Worm (Caenorhabditis elegans) whole organism, mixed stage, embryonic: ENCODE measurements around the gene srw-109.
A peak's percentile ranks its signal among the peaks of the same experiment; 100 is the strongest.

Source experiments
- M03D4.4 ChIP-seq: sonication (generic microtip); optimal IDR thresholded peaks from 2 replicates; lab custom pipeline; 2017; ENCODE audit warnings: mild to moderate bottlenecking, missing genetic modification characterization, missing compliant biosample characterization
- bed-3 ChIP-seq: fragments of 200-800 bp; sonication (Bioruptor generic); optimal IDR thresholded peaks from 3 replicates; lab custom pipeline; 2018; ENCODE audit warnings: mild to moderate bottlenecking, missing genetic modification characterization, moderate library complexity, missing compliant biosample characterization
- blmp-1 ChIP-seq: fragments of 150-350 bp; optimal IDR thresholded peaks from 2 replicates; lab custom pipeline; 2014; ENCODE audit warnings: missing biosample characterization, missing genetic modification characterization
- ceh-39 ChIP-seq: fragments of 150-350 bp; optimal IDR thresholded peaks from 2 replicates; lab custom pipeline; 2014; ENCODE audit warnings: missing biosample characterization, missing genetic modification characterization
- ceh-43 ChIP-seq: fragments of 200-800 bp; sonication (Bioruptor generic); optimal IDR thresholded peaks from 2 replicates; lab custom pipeline; 2018; ENCODE audit warnings: mild to moderate bottlenecking, missing genetic modification characterization, moderate library complexity, missing compliant biosample characterization
- ces-1 ChIP-seq: fragments of 150-350 bp; optimal IDR thresholded peaks from 2 replicates; lab custom pipeline; 2014; ENCODE audit warnings: missing biosample characterization, missing genetic modification reagents, missing genetic modification characterization
- cnd-1 ChIP-seq: fragments of 200-800 bp; sonication (Bioruptor generic); optimal IDR thresholded peaks from 2 replicates; lab custom pipeline; 2018; ENCODE audit warnings: mild to moderate bottlenecking, missing genetic modification characterization, missing compliant biosample characterization
- drap-1 ChIP-seq: fragments of 200-800 bp; sonication (Bioruptor generic); optimal IDR thresholded peaks from 3 replicates; lab custom pipeline; 2018; ENCODE audit warnings: mild to moderate bottlenecking, missing genetic modification characterization, missing compliant biosample characterization
- elt-1 ChIP-seq: sonication (generic microtip); optimal IDR thresholded peaks from 2 replicates; lab custom pipeline; 2017; ENCODE audit warnings: missing genetic modification characterization, mild to moderate bottlenecking, missing compliant biosample characterization, antibody characterized with exemption, moderate library complexity, borderline replicate concordance; ENCODE audit not compliant: insufficient read depth
- elt-3 ChIP-seq: fragments of 150-350 bp; optimal IDR thresholded peaks from 2 replicates; lab custom pipeline; 2014; ENCODE audit warnings: missing biosample characterization, missing genetic modification characterization
- flh-1 ChIP-seq: fragments of 200-800 bp; sonication (Bioruptor generic); optimal IDR thresholded peaks from 2 replicates; lab custom pipeline; 2018; ENCODE audit warnings: mild to moderate bottlenecking, missing genetic modification characterization, moderate library complexity, missing compliant biosample characterization
- ham-2 ChIP-seq: fragments of 200-800 bp; sonication (Bioruptor generic); optimal IDR thresholded peaks from 2 replicates; lab custom pipeline; 2018; ENCODE audit warnings: mild to moderate bottlenecking, missing genetic modification characterization, missing compliant biosample characterization
- lin-13 ChIP-seq: fragments of 150-350 bp; optimal IDR thresholded peaks from 2 replicates; lab custom pipeline; 2014; ENCODE audit warnings: missing biosample characterization, missing genetic modification characterization
- lin-32 ChIP-seq: fragments of 200-800 bp; sonication (Bioruptor generic); optimal IDR thresholded peaks from 2 replicates; lab custom pipeline; 2018; ENCODE audit warnings: mild to moderate bottlenecking, missing genetic modification characterization, missing compliant biosample characterization
- lsy-2 ChIP-seq: fragments of 150-350 bp; optimal IDR thresholded peaks from 2 replicates; lab custom pipeline; 2014; ENCODE audit warnings: missing biosample characterization, missing genetic modification characterization
- mep-1 ChIP-seq: fragments of 150-350 bp; optimal IDR thresholded peaks from 2 replicates; lab custom pipeline; 2017; ENCODE audit warnings: missing biosample characterization, missing genetic modification reagents, missing genetic modification characterization, inconsistent platforms
- mls-2 ChIP-seq: sonication (generic microtip); optimal IDR thresholded peaks from 2 replicates; lab custom pipeline; 2016; ENCODE audit warnings: mild to moderate bottlenecking, missing genetic modification characterization, moderate library complexity, missing compliant biosample characterization
- nhr-12 ChIP-seq: fragments of 150-350 bp; optimal IDR thresholded peaks from 2 replicates; lab custom pipeline; 2014; ENCODE audit warnings: missing biosample characterization, missing genetic modification characterization
- nhr-2 ChIP-seq: fragments of 150-350 bp; optimal IDR thresholded peaks from 2 replicates; lab custom pipeline; 2014; ENCODE audit warnings: missing biosample characterization, missing genetic modification characterization
- nhr-237 ChIP-seq: fragments of 150-350 bp; optimal IDR thresholded peaks from 2 replicates; lab custom pipeline; 2014; ENCODE audit warnings: missing biosample characterization, missing genetic modification characterization
- nhr-28 ChIP-seq: fragments of 150-350 bp; optimal IDR thresholded peaks from 2 replicates; lab custom pipeline; 2014; ENCODE audit warnings: missing biosample characterization, missing genetic modification characterization
- nhr-76 ChIP-seq: sonication (generic microtip); optimal IDR thresholded peaks from 2 replicates; lab custom pipeline; 2017; ENCODE audit warnings: missing biosample characterization, missing genetic modification characterization
- pha-4 ChIP-seq: fragments of 150-350 bp; optimal IDR thresholded peaks from 2 replicates; lab custom pipeline; 2018; ENCODE audit warnings: missing biosample characterization, missing genetic modification reagents, missing genetic modification characterization
- sem-2 ChIP-seq: fragments of 200-800 bp; sonication (Bioruptor generic); optimal IDR thresholded peaks from 2 replicates; lab custom pipeline; 2018; ENCODE audit warnings: mild to moderate bottlenecking, missing genetic modification characterization, missing compliant biosample characterization
- snpc-4 ChIP-seq: fragments of 150-350 bp; optimal IDR thresholded peaks from 2 replicates; lab custom pipeline; 2014; ENCODE audit warnings: missing biosample characterization, missing genetic modification characterization
- sptf-1 ChIP-seq: sonication (generic microtip); optimal IDR thresholded peaks from 2 replicates; lab custom pipeline; 2017; ENCODE audit warnings: mild to moderate bottlenecking, missing genetic modification characterization, moderate library complexity, missing compliant biosample characterization
- tbx-8 ChIP-seq: fragments of 200-800 bp; sonication (Bioruptor generic); optimal IDR thresholded peaks from 2 replicates; lab custom pipeline; 2018; ENCODE audit warnings: mild to moderate bottlenecking, missing genetic modification characterization, moderate library complexity, missing compliant biosample characterization
- unc-120 ChIP-seq: sonication (generic microtip); optimal IDR thresholded peaks from 2 replicates; lab custom pipeline; 2017; ENCODE audit warnings: missing genetic modification characterization, missing compliant biosample characterization; ENCODE audit not compliant: poor library complexity, severe bottlenecking
- unc-39 ChIP-seq: fragments of 150-350 bp; optimal IDR thresholded peaks from 2 replicates; lab custom pipeline; 2014; ENCODE audit warnings: missing biosample characterization, missing genetic modification characterization
- unc-62 ChIP-seq: fragments of 150-350 bp; optimal IDR thresholded peaks from 2 replicates; lab custom pipeline; 2014; ENCODE audit warnings: missing biosample characterization, missing genetic modification reagents, missing genetic modification characterization

srw-109 gene

ce11 chrV:646129-646528 lies 37.4 kb upstream of the srw-109 start, which contains the start of gene F48G7.12:
TSS of gene F48G7.12 (minus strand) at chrV:646229.
- TF ChIP-seq ceh-43 (GFP tag; lab: Kevin White, UChicago) (no peak), bed-3 (GFP tag; lab: Kevin White, UChicago) (no peak), mep-1 (tag; lab: Kevin White, UChicago) (no peak), mls-2 (tag; lab: Kevin White, UChicago) (no peak), lsy-2 (no peak), nhr-12 (tag; lab: Kevin White, UChicago) (no peak), unc-62 (no peak), unc-39 (tag; lab: Kevin White, UChicago) (no peak), cnd-1 (no peak), nhr-2 (no peak), unc-120 (tag; lab: Kevin White, UChicago) (no peak), nhr-76 (tag; lab: Kevin White, UChicago) (no peak), M03D4.4 (no peak), pha-4 (tag; lab: Kevin White, UChicago) (no peak), tbx-8 (GFP tag; lab: Kevin White, UChicago) (no peak)

ce11 chrV:642750-643149 lies 34.0 kb upstream of the srw-109 start, which contains the start of gene nhr-190:
TSS of gene nhr-190 (minus strand) at chrV:642924.
- TF ChIP-seq mep-1 (tag; lab: Kevin White, UChicago), result no peak
- TF ChIP-seq ces-1, result peak; percentile 41
- TF ChIP-seq unc-120 (tag; lab: Kevin White, UChicago), result peak; percentile 22

ce11 chrV:638328-638727 lies 29.6 kb upstream of the srw-109 start, which contains the start of gene srj-37:
TSS of gene srj-37 (plus strand) at chrV:638628.
- TF ChIP-seq blmp-1 (tag; lab: Kevin White, UChicago) (no peak), snpc-4 (tag; lab: Kevin White, UChicago) (no peak), elt-1 (no peak), bed-3 (GFP tag; lab: Kevin White, UChicago) (no peak)

DNA sequence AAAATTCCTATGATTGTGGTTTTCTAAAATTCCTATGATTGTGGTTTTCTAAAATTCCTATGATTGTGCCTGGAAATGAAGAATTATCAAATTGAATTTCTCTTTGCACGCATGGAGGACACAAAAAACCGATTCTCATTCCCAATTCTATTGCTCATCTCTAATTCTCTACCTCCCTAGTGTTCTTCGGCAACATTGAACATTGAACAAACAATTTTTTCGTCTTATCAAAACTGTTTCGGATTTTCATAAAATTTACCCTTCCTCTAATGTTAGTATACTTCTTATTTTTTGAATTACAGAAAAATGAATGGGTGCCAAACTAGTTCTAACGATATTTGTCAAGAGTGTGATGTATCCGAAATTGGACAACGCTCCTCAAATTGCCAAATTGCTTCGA lies 27.5 kb upstream of the srw-109 start, which contains the start of gene pals-31:
Gene pals-31 (plus strand): TSS at position 301 of the 400 bp plus-strand sequence.
- TF ChIP-seq ces-1 (no peak), ceh-39 (no peak)
- TF ChIP-seq, all 35 proteins: peak for 0

- TF ChIP-seq mls-2 (tag; lab: Kevin White, UChicago) (no peak), ham-2 (no peak), sem-2 (no peak), elt-3 (tag; lab: Kevin White, UChicago) (no peak), flh-1 (no peak), nhr-237 (tag; lab: Kevin White, UChicago) (no peak), lin-13 (tag; lab: Kevin White, UChicago) (no peak), pha-4 (tag; lab: Kevin White, UChicago) (no peak), nhr-12 (tag; lab: Kevin White, UChicago) (no peak), mep-1 (tag; lab: Kevin White, UChicago) (no peak), lin-32 (GFP tag; lab: Kevin White, UChicago) (no peak), bed-3 (GFP tag; lab: Kevin White, UChicago) (no peak), ces-1 (no peak), lsy-2 (no peak), elt-1 (no peak), tbx-8 (GFP tag; lab: Kevin White, UChicago) (no peak)
Observed at ce11 chrV:635630-636029, 26.9 kb upstream of the srw-109 start.

DNA sequence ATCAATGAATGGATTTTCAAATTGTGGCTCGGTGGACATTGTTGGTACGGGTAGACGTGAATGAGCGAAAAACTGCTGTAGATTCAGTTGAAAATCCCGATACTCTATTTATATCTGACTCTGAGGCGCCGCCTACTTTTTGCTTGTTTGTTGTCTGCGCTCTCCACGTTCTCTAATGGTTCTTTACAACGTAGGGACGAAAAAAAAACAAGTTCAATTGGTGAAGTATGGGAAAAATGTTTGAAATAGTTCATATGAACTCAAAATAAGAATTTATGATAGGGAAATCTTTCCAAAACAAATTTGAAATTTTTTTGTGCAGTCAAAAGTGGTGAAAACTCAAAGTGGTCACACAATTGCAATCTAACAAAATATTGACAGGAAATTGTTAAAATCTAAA lies 26.1 kb upstream of the srw-109 start, which contains the start of gene F48G7.10:
Gene F48G7.10 (minus strand): TSS at position 101 of the 400 bp plus-strand sequence.
- no peak for TF ChIP-seq drap-1
- TF ChIP-seq nhr-76 (tag; lab: Kevin White, UChicago), result no peak
- no peak for TF ChIP-seq nhr-28 (tag; lab: Kevin White, UChicago)
- TF ChIP-seq sptf-1 (tag; lab: Kevin White, UChicago), result no peak
- no peak for TF ChIP-seq snpc-4 (tag; lab: Kevin White, UChicago)
- no peak for TF ChIP-seq unc-39 (tag; lab: Kevin White, UChicago)
- no peak for TF ChIP-seq blmp-1 (tag; lab: Kevin White, UChicago)
- TF ChIP-seq ces-1, result no peak
- TF ChIP-seq mep-1 (tag; lab: Kevin White, UChicago), result no peak
- TF ChIP-seq pha-4 (tag; lab: Kevin White, UChicago), result no peak
- TF ChIP-seq lin-32 (GFP tag; lab: Kevin White, UChicago), result no peak
